Fruit fly (Drosophila melanogaster): ENCODE data around the gene dati.
A peak's percentile ranks its signal among the peaks of the same experiment; 100 is the strongest.

dati gene

DNA sequence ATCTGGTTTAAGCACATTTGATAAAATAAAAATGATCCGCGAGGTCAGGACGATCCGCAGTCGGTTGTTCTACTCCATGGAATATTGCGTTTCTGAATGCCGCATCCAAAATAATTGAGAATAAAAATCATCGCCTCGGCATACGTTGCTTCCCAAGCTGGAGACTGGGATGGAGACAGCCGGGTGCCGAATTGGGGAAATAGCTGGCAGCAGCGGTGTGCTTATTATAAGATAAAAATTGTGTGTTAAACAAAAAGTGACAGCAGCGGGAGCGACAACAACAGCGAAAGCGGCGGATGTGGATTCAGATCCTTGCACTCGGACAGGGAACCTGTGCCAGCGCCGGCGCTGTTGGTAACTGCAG lies at the start of gene dati:
Gene dati (minus strand): TSS at position 101 of the 364 bp plus-strand sequence.
- no peak for TF ChIP-seq Myc (optimal IDR thresholded peaks at IDR 0.05)
- no peak for TF ChIP-seq Dif (GFP tag; optimal IDR thresholded peaks at IDR 0.05; ENCODE audit: partially characterized antibody)
- TF ChIP-seq usp (GFP tag; optimal IDR thresholded peaks at IDR 0.05), result no peak
- TF ChIP-seq ey (GFP tag; optimal IDR thresholded peaks at IDR 0.05), result no peak
- no peak for TF ChIP-seq Rel (GFP tag; optimal IDR thresholded peaks at IDR 0.05)
- TF ChIP-seq Rel (tag; optimal IDR thresholded peaks at IDR 0.05), result no peak
- no peak for TF ChIP-seq CG32264 (GFP tag; optimal IDR thresholded peaks at IDR 0.05)
- TF ChIP-seq Mio (GFP tag; optimal IDR thresholded peaks at IDR 0.05), result no peak
- no peak for TF ChIP-seq sage (GFP tag; optimal IDR thresholded peaks at IDR 0.05)
- TF ChIP-seq jim (GFP tag; optimal IDR thresholded peaks at IDR 0.05), result no peak
- no peak for TF ChIP-seq dsf (GFP tag; optimal IDR thresholded peaks at IDR 0.05; ENCODE audit: borderline replicate concordance)
- no peak for TF ChIP-seq pan (optimal IDR thresholded peaks at IDR 0.05)
- no peak for TF ChIP-seq GATAd (GFP tag; optimal IDR thresholded peaks at IDR 0.05)
- TF ChIP-seq tai (GFP tag; optimal IDR thresholded peaks at IDR 0.05), result no peak
- TF ChIP-seq OdsH (GFP tag; optimal IDR thresholded peaks at IDR 0.05), result no peak
- no peak for TF ChIP-seq psq (GFP tag; optimal IDR thresholded peaks at IDR 0.05)
- TF ChIP-seq foxo (GFP tag; optimal IDR thresholded peaks at IDR 0.05), result no peak
- TF ChIP-seq Jra (GFP tag; optimal IDR thresholded peaks at IDR 0.05), result no peak

DNA sequence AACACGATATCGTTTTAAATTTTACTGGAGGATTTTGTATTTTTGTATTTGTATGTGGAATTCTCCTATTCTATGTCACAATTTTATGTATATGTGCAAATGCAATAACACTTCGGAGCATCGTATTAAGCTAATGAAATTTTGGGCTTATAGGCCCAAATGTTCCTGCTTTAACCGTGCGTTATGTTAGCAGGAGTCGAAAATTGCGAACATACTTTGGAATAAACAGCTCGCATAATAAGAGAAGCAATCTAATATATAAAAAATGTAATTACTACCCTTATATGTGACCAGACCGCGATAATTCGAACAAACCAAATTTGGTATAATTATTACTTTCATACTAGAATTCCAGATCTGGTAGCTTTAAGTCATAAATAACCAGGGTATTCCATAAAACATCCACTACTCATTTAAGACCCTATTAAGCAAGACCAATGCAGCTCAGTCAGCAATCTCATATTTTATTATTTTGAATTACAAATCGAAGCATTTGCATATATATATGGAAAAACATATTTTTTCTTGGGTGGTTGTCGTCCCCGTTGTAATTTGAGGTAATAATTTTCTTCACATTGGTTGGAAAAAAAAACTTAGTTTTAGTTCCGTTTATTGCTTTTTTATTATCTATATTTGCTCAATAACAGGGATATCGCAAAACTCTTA lies 48.3 kb upstream of the dati start, which contains the start of gene lgs:
Gene lgs (minus strand): TSS at position 320 of the 666 bp plus-strand sequence.
- TF ChIP-seq CG9705 (GFP tag; optimal IDR thresholded peaks at IDR 0.05) (peak; percentile 0), Hnf4 (GFP tag; optimal IDR thresholded peaks at IDR 0.05) (peak; percentile 32), sage (GFP tag; optimal IDR thresholded peaks at IDR 0.05) (peak; percentile 26), Jra (GFP tag; optimal IDR thresholded peaks at IDR 0.05) (peak; percentile 28), HLH106 (tag; optimal IDR thresholded peaks at IDR 0.05) (no peak), tai (GFP tag; optimal IDR thresholded peaks at IDR 0.05) (peak; percentile 39), dsf (GFP tag; optimal IDR thresholded peaks at IDR 0.05; ENCODE audit: borderline replicate concordance) (no peak), woc (GFP tag; optimal IDR thresholded peaks at IDR 0.05) (peak; percentile 71), Rel (GFP tag; optimal IDR thresholded peaks at IDR 0.05) (no peak), Rel (tag; optimal IDR thresholded peaks at IDR 0.05) (no peak), fru (GFP tag; optimal IDR thresholded peaks at IDR 0.05) (peak; percentile 66), sv (GFP tag; optimal IDR thresholded peaks at IDR 0.05) (no peak), Myc (optimal IDR thresholded peaks at IDR 0.05) (no peak), ey (GFP tag; optimal IDR thresholded peaks at IDR 0.05) (no peak)

dm6 chr4:434355-434754 lies 39.0 kb upstream of the dati start:
- TF ChIP-seq CG32264 (GFP tag; optimal IDR thresholded peaks at IDR 0.05) (no peak), Abd-B (GFP tag; optimal IDR thresholded peaks at IDR 0.05) (no peak), CrebA (GFP tag; optimal IDR thresholded peaks at IDR 0.05; ENCODE audit: borderline replicate concordance) (no peak)

- TF ChIP-seq rgr (GFP tag; optimal IDR thresholded peaks at IDR 0.05) (no peak), Hr83 (GFP tag; optimal IDR thresholded peaks at IDR 0.05; ENCODE audit: poor library complexity, severe bottlenecking) (no peak), usp (GFP tag; optimal IDR thresholded peaks at IDR 0.05) (no peak), Dfd (GFP tag; optimal IDR thresholded peaks at IDR 0.05) (no peak), Abd-B (GFP tag; optimal IDR thresholded peaks at IDR 0.05) (no peak), CG9705 (GFP tag; optimal IDR thresholded peaks at IDR 0.05) (no peak), Sp1 (GFP tag; optimal IDR thresholded peaks at IDR 0.05) (no peak), Hr78 (GFP tag; optimal IDR thresholded peaks at IDR 0.05) (no peak), brk (GFP tag; optimal IDR thresholded peaks at IDR 0.05) (no peak), CG32264 (GFP tag; optimal IDR thresholded peaks at IDR 0.05) (no peak), br (GFP tag; optimal IDR thresholded peaks at IDR 0.05) (no peak), jim (GFP tag; optimal IDR thresholded peaks at IDR 0.05) (no peak), tai (GFP tag; optimal IDR thresholded peaks at IDR 0.05) (no peak), h (GFP tag; optimal IDR thresholded peaks at IDR 0.05) (no peak), OdsH (GFP tag; optimal IDR thresholded peaks at IDR 0.05) (no peak)
Measured at dm6 chr4:429500-429899, 34.1 kb upstream of the dati start.
